Worm (Caenorhabditis elegans) whole organism, midembryonic: ENCODE results near the gene Y67D8C.6.

Source experiments
- T22C8.4 ChIP-seq: fragments of 200-800 bp; sonication (Bioruptor generic); IDR thresholded peaks from 2 replicates; pipeline ENCODE4 v1.3.6; 2022; ENCODE audit warnings: missing genetic modification characterization, missing compliant biosample characterization
- flt-1 ChIP-seq: fragments of 200-800 bp; sonication (Bioruptor generic); IDR thresholded peaks from 2 replicates; pipeline ENCODE4 v1.3.6; 2022; ENCODE audit warnings: missing genetic modification characterization, missing compliant biosample characterization
- klf-2 ChIP-seq: fragments of 200-800 bp; sonication (Bioruptor generic); conservative IDR thresholded peaks from 2 replicates; pipeline ENCODE4 v1.3.6; 2022; ENCODE audit warnings: missing genetic modification reagents, missing genetic modification characterization, missing compliant biosample characterization
- med-1 ChIP-seq: sonication (generic microtip); optimal IDR thresholded peaks from 2 replicates; lab custom pipeline; 2017; ENCODE audit warnings: missing genetic modification characterization, mild to moderate bottlenecking, missing compliant biosample characterization, antibody characterized with exemption, missing genetic modification reagents; ENCODE audit not compliant: insufficient read depth
- ztf-23 ChIP-seq: fragments of 200-800 bp; sonication (Bioruptor generic); IDR thresholded peaks from 2 replicates; pipeline ENCODE4 v1.3.6; 2022; ENCODE audit warnings: missing genetic modification reagents, missing genetic modification characterization, missing compliant biosample characterization
- ztf-29 ChIP-seq: fragments of 200-800 bp; sonication (Bioruptor generic); IDR thresholded peaks from 2 replicates; pipeline ENCODE4 v1.3.6; 2022; ENCODE audit warnings: missing genetic modification reagents, missing genetic modification characterization, missing compliant biosample characterization

DNA sequence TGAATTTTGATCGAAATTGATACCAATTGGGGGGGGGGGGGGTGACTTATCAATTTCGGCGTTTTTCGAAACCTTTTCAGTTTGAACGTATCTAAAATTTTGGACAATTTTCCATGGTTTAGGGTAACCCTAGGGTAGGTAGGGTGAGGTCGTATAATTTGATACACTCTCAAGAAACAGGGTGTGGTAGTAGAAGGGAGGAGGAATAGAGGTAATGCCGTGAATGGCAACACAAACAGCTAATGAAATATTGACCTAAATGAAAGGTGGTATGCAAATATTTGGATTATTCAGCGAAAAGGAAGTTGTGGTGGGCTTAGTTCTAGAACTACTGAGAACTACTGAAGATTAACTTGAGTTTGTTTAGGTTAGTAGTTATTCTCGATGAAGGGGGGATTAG, 29.8 kb upstream of the Y67D8C.6 start:
- no peak for TF ChIP-seq ztf-29 (GFP tag; lab: Robert Waterston, UW)
- TF ChIP-seq ztf-23 (GFP tag; lab: Robert Waterston, UW), result no peak
- no peak for TF ChIP-seq flt-1
- no peak for TF ChIP-seq med-1 (GFP tag; lab: Kevin White, UChicago)
- TF ChIP-seq T22C8.4 (GFP tag; lab: Robert Waterston, UW), result no peak
- TF ChIP-seq klf-2 (GFP tag; lab: Robert Waterston, UW), result no peak
